Worm (Caenorhabditis elegans) whole organism, L4 larva: Measurements from ENCODE around the gene clec-127.
A peak's percentile ranks its signal among the peaks of the same experiment; 100 is the strongest.

Source experiments
- D1046.2 ChIP-seq: fragments of 200-800 bp; sonication (Bioruptor generic); IDR thresholded peaks from 2 replicates; pipeline ENCODE4 v1.3.6; 2022; ENCODE audit warnings: missing genetic modification characterization, missing compliant biosample characterization
- F26F4.8 ChIP-seq: fragments of 200-800 bp; sonication (Bioruptor generic); conservative IDR thresholded peaks from 2 replicates; pipeline ENCODE4 v1.3.6; 2022; ENCODE audit warnings: missing genetic modification characterization, missing compliant biosample characterization
- T20F7.1 ChIP-seq: fragments of 200-800 bp; sonication (Bioruptor generic); optimal IDR thresholded peaks from 2 replicates; lab custom pipeline; 2018; ENCODE audit warnings: mild to moderate bottlenecking, missing genetic modification characterization, missing compliant biosample characterization
- T26A8.4 ChIP-seq: fragments of 200-800 bp; sonication (Bioruptor generic); IDR thresholded peaks from 2 replicates; pipeline ENCODE4 v1.3.6; 2022; ENCODE audit warnings: missing genetic modification characterization, missing compliant biosample characterization
- Y48G9A.11 ChIP-seq: fragments of 200-800 bp; sonication (Bioruptor generic); IDR thresholded peaks from 2 replicates; pipeline ENCODE4 v1.3.6; 2022; ENCODE audit warnings: missing genetic modification reagents, missing genetic modification characterization, missing compliant biosample characterization
- Y75B8A.6 ChIP-seq: fragments of 200-800 bp; sonication (Bioruptor generic); IDR thresholded peaks from 2 replicates; pipeline ENCODE4 v1.3.6; 2022; ENCODE audit warnings: missing genetic modification reagents, missing genetic modification characterization, missing compliant biosample characterization
- aha-1 ChIP-seq: fragments of 150-350 bp; peaks from one replicate; lab custom pipeline; 2014; ENCODE audit warnings: missing biosample characterization, missing genetic modification characterization
- ama-1 ChIP-seq: fragments of 150-350 bp; optimal IDR thresholded peaks from 2 replicates; lab custom pipeline; 2014; ENCODE audit warnings: inconsistent platforms, mixed read lengths
- arid-1 ChIP-seq: fragments of 200-800 bp; sonication (Bioruptor generic); conservative IDR thresholded peaks from 2 replicates; pipeline ENCODE4 v1.3.6; 2022; ENCODE audit warnings: missing genetic modification reagents, missing genetic modification characterization, missing compliant biosample characterization
- ceh-20 ChIP-seq: fragments of 200-800 bp; sonication (Bioruptor generic); IDR thresholded peaks from 2 replicates; pipeline ENCODE4 v1.3.6; 2022; ENCODE audit warnings: missing genetic modification reagents, missing genetic modification characterization, missing compliant biosample characterization
- ceh-32 ChIP-seq: sonication (generic microtip); optimal IDR thresholded peaks from 2 replicates; lab custom pipeline; 2016; ENCODE audit warnings: mild to moderate bottlenecking, missing genetic modification characterization, missing compliant biosample characterization; ENCODE audit not compliant: poor library complexity
- ces-1 ChIP-seq: fragments of 150-350 bp; sonication (generic microtip); optimal IDR thresholded peaks from 4 replicates; lab custom pipeline; 2014; ENCODE audit warnings: missing biosample characterization, missing genetic modification reagents, missing genetic modification characterization
- ctbp-1 ChIP-seq: fragments of 200-800 bp; sonication (Bioruptor generic); IDR thresholded peaks from 2 replicates; pipeline ENCODE4 v1.3.6; 2022; ENCODE audit warnings: missing genetic modification reagents, missing genetic modification characterization, missing compliant biosample characterization
- daf-12 ChIP-seq: fragments of 150-350 bp; optimal IDR thresholded peaks from 2 replicates; lab custom pipeline; 2014; ENCODE audit warnings: missing biosample characterization, missing genetic modification reagents, missing genetic modification characterization
- daf-16 ChIP-seq, 3 experiments: sonication (generic microtip); optimal IDR thresholded peaks; 2 replicates each; lab custom pipeline; 2016 to 2017; ENCODE audit warnings: missing genetic modification characterization in 3 of 3, missing genetic modification reagents in 3 of 3, mild to moderate bottlenecking in 2 of 3, missing compliant biosample characterization in 2 of 3, missing biosample characterization in 1 of 3, moderate library complexity in 1 of 3
- dmd-6 ChIP-seq: fragments of 200-800 bp; sonication (Bioruptor generic); IDR thresholded peaks from 2 replicates; pipeline ENCODE4 v1.3.6; 2022; ENCODE audit warnings: missing genetic modification reagents, missing genetic modification characterization, missing compliant biosample characterization
- dmd-9 ChIP-seq: fragments of 200-800 bp; sonication (Bioruptor generic); IDR thresholded peaks from 2 replicates; pipeline ENCODE4 v1.3.6; 2022; ENCODE audit warnings: missing genetic modification reagents, missing genetic modification characterization, missing compliant biosample characterization
- dve-1 ChIP-seq: sonication (generic microtip); optimal IDR thresholded peaks from 2 replicates; lab custom pipeline; 2017; ENCODE audit warnings: antibody characterized with exemption, mild to moderate bottlenecking, missing genetic modification characterization, missing compliant biosample characterization; ENCODE audit not compliant: insufficient read depth
- fkh-10 ChIP-seq: fragments of 150-350 bp; optimal IDR thresholded peaks from 2 replicates; lab custom pipeline; 2014; ENCODE audit warnings: missing biosample characterization, missing genetic modification reagents, missing genetic modification characterization
- fos-1 ChIP-seq: fragments of 150-350 bp; optimal IDR thresholded peaks from 2 replicates; lab custom pipeline; 2014; ENCODE audit warnings: missing biosample characterization, missing genetic modification characterization
- hlh-11 ChIP-seq: fragments of 200-800 bp; sonication (Bioruptor generic); optimal IDR thresholded peaks from 2 replicates; lab custom pipeline; 2018; ENCODE audit warnings: mild to moderate bottlenecking, missing genetic modification characterization, missing compliant biosample characterization
- jun-1 ChIP-seq: fragments of 150-350 bp; optimal IDR thresholded peaks from 2 replicates; lab custom pipeline; 2014; ENCODE audit warnings: missing biosample characterization, missing genetic modification reagents, missing genetic modification characterization
- lim-7 ChIP-seq: fragments of 200-800 bp; sonication (Bioruptor generic); IDR thresholded peaks from 2 replicates; pipeline ENCODE4 v1.3.6; 2022; ENCODE audit warnings: missing genetic modification characterization, missing compliant biosample characterization
- lin-13 ChIP-seq: fragments of 150-350 bp; optimal IDR thresholded peaks from 2 replicates; lab custom pipeline; 2014; ENCODE audit warnings: missing biosample characterization, missing genetic modification reagents, missing genetic modification characterization
- lin-29 ChIP-seq: fragments of 200-800 bp; sonication (Bioruptor generic); IDR thresholded peaks from 2 replicates; pipeline ENCODE4 v1.3.6; 2022; ENCODE audit warnings: missing genetic modification reagents, missing genetic modification characterization, missing compliant biosample characterization
- lin-39 ChIP-seq: fragments of 150-350 bp; optimal IDR thresholded peaks from 2 replicates; lab custom pipeline; 2014; ENCODE audit warnings: missing biosample characterization, missing genetic modification reagents, missing genetic modification characterization
- lir-3 ChIP-seq: sonication (generic microtip); optimal IDR thresholded peaks from 2 replicates; lab custom pipeline; 2016; ENCODE audit warnings: mild to moderate bottlenecking, missing genetic modification characterization, missing compliant biosample characterization
- mdl-1 ChIP-seq, 2 experiments: fragments of 150-350 bp in 1 of 2; sonication (generic microtip) in 1 of 2; optimal IDR thresholded peaks; 2 replicates each; lab custom pipeline; 2014 to 2017; ENCODE audit warnings: missing biosample characterization in 2 of 2, missing genetic modification characterization in 2 of 2
- mdt-29 ChIP-seq: fragments of 200-800 bp; sonication (Bioruptor generic); IDR thresholded peaks from 2 replicates; pipeline ENCODE4 v1.3.6; 2022; ENCODE audit warnings: missing genetic modification reagents, missing genetic modification characterization, missing compliant biosample characterization
- mep-1 ChIP-seq: fragments of 150-350 bp; sonication (generic microtip); optimal IDR thresholded peaks from 3 replicates; lab custom pipeline; 2014; ENCODE audit warnings: missing biosample characterization, missing genetic modification characterization
- mes-2 ChIP-seq: sonication (generic microtip); optimal IDR thresholded peaks from 2 replicates; lab custom pipeline; 2016; ENCODE audit warnings: missing genotype, mild to moderate bottlenecking, missing genetic modification characterization, missing compliant biosample characterization; ENCODE audit not compliant: poor library complexity, severe bottlenecking
- nhr-41 ChIP-seq: fragments of 200-800 bp; sonication (Bioruptor generic); IDR thresholded peaks from 2 replicates; pipeline ENCODE4 v1.3.6; 2022; ENCODE audit warnings: missing genetic modification reagents, missing genetic modification characterization, missing compliant biosample characterization
- nhr-42 ChIP-seq: fragments of 200-800 bp; sonication (Bioruptor generic); IDR thresholded peaks from 2 replicates; pipeline ENCODE4 v1.3.6; 2022; ENCODE audit warnings: missing genetic modification characterization, missing compliant biosample characterization
- nhr-77 ChIP-seq: fragments of 150-350 bp; optimal IDR thresholded peaks from 2 replicates; lab custom pipeline; 2014; ENCODE audit warnings: missing biosample characterization, missing genetic modification characterization
- pha-4 ChIP-seq, 2 experiments: fragments of 150-350 bp in 1 of 2; fragments of 200-800 bp in 1 of 2; sonication (Bioruptor generic) in 1 of 2; IDR thresholded peaks in 1 of 2; optimal IDR thresholded peaks in 1 of 2; 2 replicates each; pipeline versions ENCODE4 v1.3.6 to Lab custom; 2014 to 2022; ENCODE audit warnings: missing genetic modification characterization in 2 of 2, missing genetic modification reagents in 2 of 2, missing biosample characterization in 1 of 2, missing compliant biosample characterization in 1 of 2
- pqm-1 ChIP-seq: sonication (generic microtip); optimal IDR thresholded peaks from 2 replicates; lab custom pipeline; 2017; ENCODE audit warnings: missing biosample characterization, missing genetic modification characterization
- sdz-12 ChIP-seq: fragments of 200-800 bp; sonication (Bioruptor generic); optimal IDR thresholded peaks from 2 replicates; lab custom pipeline; 2018; ENCODE audit warnings: mild to moderate bottlenecking, missing genetic modification characterization, missing compliant biosample characterization
- set-16 ChIP-seq: fragments of 200-800 bp; sonication (Bioruptor generic); IDR thresholded peaks from 2 replicates; pipeline ENCODE4 v1.3.6; 2022; ENCODE audit warnings: missing genetic modification reagents, missing genetic modification characterization, missing compliant biosample characterization
- skn-1 ChIP-seq: fragments of 150-350 bp; optimal IDR thresholded peaks from 2 replicates; lab custom pipeline; 2014; ENCODE audit warnings: missing biosample characterization, missing genetic modification characterization
- snpc-1.2 ChIP-seq: fragments of 200-800 bp; sonication (Bioruptor generic); IDR thresholded peaks from 2 replicates; pipeline ENCODE4 v1.3.6; 2022; ENCODE audit warnings: missing genetic modification reagents, missing genetic modification characterization, missing compliant biosample characterization
- spr-1 ChIP-seq: sonication (generic microtip); optimal IDR thresholded peaks from 2 replicates; lab custom pipeline; 2016; ENCODE audit warnings: mild to moderate bottlenecking, missing genetic modification characterization, missing compliant biosample characterization
- unc-39 ChIP-seq: sonication (generic microtip); optimal IDR thresholded peaks from 2 replicates; lab custom pipeline; 2017; ENCODE audit warnings: missing biosample characterization, missing genetic modification characterization
- vab-7 ChIP-seq: fragments of 200-800 bp; sonication (Bioruptor generic); IDR thresholded peaks from 2 replicates; pipeline ENCODE4 v1.3.6; 2022; ENCODE audit warnings: missing genetic modification reagents, missing genetic modification characterization, missing compliant biosample characterization
- zfp-2 ChIP-seq: sonication (generic microtip); optimal IDR thresholded peaks from 2 replicates; lab custom pipeline; 2016; ENCODE audit warnings: mild to moderate bottlenecking, missing genetic modification characterization, missing compliant biosample characterization
- zip-2 ChIP-seq: fragments of 150-350 bp; optimal IDR thresholded peaks from 2 replicates; lab custom pipeline; 2014; ENCODE audit warnings: missing biosample characterization, missing genetic modification characterization

clec-127 gene

ce11 chrII:3520988-3521850 is 47.8 kb downstream of the clec-127 start, which contains the start of gene W09G10.9 (continued):
- no peak for TF ChIP-seq lir-3
- TF ChIP-seq zfp-2 = peak; percentile 14
- peak; percentile 86 for TF ChIP-seq lim-7 (GFP tag; lab: Robert Waterston, UW)
- TF ChIP-seq sdz-12 (GFP tag; lab: Kevin White, UChicago) = peak; percentile 14
- peak; percentile 92 for TF ChIP-seq set-16 (GFP tag; lab: Robert Waterston, UW)
- peak; percentile 79 for TF ChIP-seq nhr-42 (GFP tag; lab: Robert Waterston, UW)
- peak; percentile 84 for TF ChIP-seq Y48G9A.11 (GFP tag; lab: Robert Waterston, UW)
- TF ChIP-seq T20F7.1 (GFP tag; lab: Kevin White, UChicago) = no peak
- TF ChIP-seq ceh-32 = no peak
- peak; percentile 44 for TF ChIP-seq hlh-11 (tag; lab: Kevin White, UChicago)
- TF ChIP-seq arid-1 (GFP tag; lab: Robert Waterston, UW) = peak; percentile 91
- no peak for TF ChIP-seq fos-1 (tag; lab: Kevin White, UChicago)
- peak; percentile 71 for TF ChIP-seq mep-1
- TF ChIP-seq dve-1 (tag; lab: Kevin White, UChicago) = peak; percentile 25
- peak; percentile 20 for TF ChIP-seq spr-1
- peak; percentile 90 for TF ChIP-seq pha-4 (GFP tag; IDR thresholded peaks at IDR 0.05; lab: Robert Waterston, UW)
- no peak for TF ChIP-seq pha-4 (tag; optimal IDR thresholded peaks at IDR 0.05; lab: Kevin White, UChicago)
- no peak for TF ChIP-seq ama-1 (lab: Kevin White, UChicago)
- no peak for TF ChIP-seq ces-1 (GFP tag; lab: Kevin White, UChicago)

- TF ChIP-seq nhr-77 (tag; lab: Kevin White, UChicago) (peak; percentile 74), skn-1 (no peak), zip-2 (tag; lab: Kevin White, UChicago) (peak; percentile 65), daf-16 (GFP tag; optimal IDR thresholded peaks at IDR 0.05; lab: Kevin White, UChicago) (peak; percentile 85 to 94), daf-16 (tag; optimal IDR thresholded peaks at IDR 0.05; lab: Kevin White, UChicago) (peak; percentile 96), nhr-41 (GFP tag; lab: Robert Waterston, UW) (no peak; the same call in 1 of the 2 replicates), dmd-9 (peak; percentile 78), jun-1 (tag; lab: Kevin White, UChicago) (peak; percentile 60), lin-39 (tag; lab: Kevin White, UChicago) (no peak), pqm-1 (no peak), set-16 (GFP tag; lab: Robert Waterston, UW) (peak; percentile 43; the same call in 1 of the 2 replicates), dmd-6 (GFP tag; lab: Robert Waterston, UW) (peak; percentile 64), Y75B8A.6 (GFP tag; lab: Robert Waterston, UW) (no peak; the same call in 1 of the 2 replicates), pha-4 (GFP tag; IDR thresholded peaks at IDR 0.05; lab: Robert Waterston, UW) (peak; percentile 74; the same call in 1 of the 2 replicates), pha-4 (tag; optimal IDR thresholded peaks at IDR 0.05; lab: Kevin White, UChicago) (peak; percentile 27), ceh-20 (GFP tag; lab: Robert Waterston, UW) (peak; percentile 64), T20F7.1 (GFP tag; lab: Kevin White, UChicago) (no peak), mdt-29 (GFP tag; lab: Robert Waterston, UW) (0 out of 2 replicates have a peak, but pooled peaks have one; percentile 63), daf-12 (tag; lab: Kevin White, UChicago) (no peak), F26F4.8 (GFP tag; lab: Robert Waterston, UW) (0 out of 2 replicates have a peak, but pooled peaks have one; percentile 22), snpc-1.2 (GFP tag; lab: Robert Waterston, UW) (peak; percentile 73), vab-7 (GFP tag; lab: Robert Waterston, UW) (peak; percentile 80), mes-2 (peak; percentile 58), lin-29 (GFP tag; lab: Robert Waterston, UW) (0 out of 2 replicates have a peak, but pooled peaks have one; percentile 10), ctbp-1 (GFP tag; lab: Robert Waterston, UW) (peak; percentile 74), fkh-10 (GFP tag; lab: Kevin White, UChicago) (peak; percentile 30), lin-13 (GFP tag; lab: Kevin White, UChicago) (peak; percentile 91), fos-1 (tag; lab: Kevin White, UChicago) (no peak), unc-39 (tag; lab: Kevin White, UChicago) (no peak), D1046.2 (peak; percentile 73; the same call in 1 of the 2 replicates), T26A8.4 (GFP tag; lab: Robert Waterston, UW) (peak; percentile 80), aha-1 (peak; percentile 98), mdl-1 (tag; optimal IDR thresholded peaks at IDR 0.05; lab: Kevin White, UChicago) (peak in 1 of 2 experiments; percentile 11)
These were observed 50.0 kb downstream of the clec-127 start, which contains the start of gene clec-126 for ce11 chrII:3518961-3519544. TSS of gene clec-126 (plus strand) at chrII:3519494.
